Fruit fly (Drosophila melanogaster) whole organism, embryonic: ENCODE results near the gene GluProRS.
A peak's percentile ranks its signal among the peaks of the same experiment; 100 is the strongest.

ENCODE experiments used
- C15 ChIP-seq: fragments of 200-800 bp; sonication (Bioruptor generic); IDR thresholded peaks from 3 replicates; pipeline ENCODE4 v1.3.6; 2022; ENCODE audit warnings: missing biosample characterization, missing genetic modification characterization
- CG10274 ChIP-seq: fragments of 200-800 bp; sonication (Bioruptor generic); optimal IDR thresholded peaks from 3 replicates; lab custom pipeline; 2017; ENCODE audit warnings: missing biosample characterization, mild to moderate bottlenecking, missing genetic modification characterization
- CG11456 ChIP-seq: fragments of 200-800 bp; sonication (Bioruptor generic); IDR thresholded peaks from 3 replicates; pipeline ENCODE4 v1.3.6; 2022; ENCODE audit warnings: missing biosample characterization, missing genetic modification characterization
- CG11695 ChIP-seq: fragments of 200-800 bp; sonication (Bioruptor generic); IDR thresholded peaks from 3 replicates; pipeline ENCODE4 v1.3.6; 2022; ENCODE audit warnings: missing biosample characterization, missing genetic modification characterization
- CG12391 ChIP-seq: fragments of 200-800 bp; sonication (Bioruptor generic); optimal IDR thresholded peaks from 3 replicates; lab custom pipeline; 2018; ENCODE audit warnings: missing biosample characterization, mild to moderate bottlenecking, missing genetic modification characterization, moderate library complexity
- CG13287 ChIP-seq: fragments of 200-800 bp; sonication (Bioruptor generic); IDR thresholded peaks from 2 replicates; pipeline ENCODE4 v1.3.6; 2022; ENCODE audit warnings: missing biosample characterization, missing genetic modification characterization; ENCODE audit not compliant: partially characterized antibody
- CG1529 ChIP-seq: fragments of 200-800 bp; sonication (Bioruptor generic); optimal IDR thresholded peaks from 3 replicates; lab custom pipeline; 2018; ENCODE audit warnings: missing biosample characterization, missing genetic modification characterization
- CG17829 ChIP-seq: fragments of 200-800 bp; optimal IDR thresholded peaks from 2 replicates; lab custom pipeline; 2019; ENCODE audit warnings: missing biosample characterization, mild to moderate bottlenecking, missing genetic modification characterization, moderate library complexity
- CG18262 ChIP-seq: fragments of 200-800 bp; optimal IDR thresholded peaks from 3 replicates; lab custom pipeline; 2019; ENCODE audit warnings: missing biosample characterization, mild to moderate bottlenecking, missing genetic modification characterization, moderate library complexity
- CG30020 ChIP-seq: fragments of 200-800 bp; optimal IDR thresholded peaks from 2 replicates; lab custom pipeline; 2019; ENCODE audit warnings: missing biosample characterization, mild to moderate bottlenecking, missing genetic modification characterization, moderate library complexity
- CG31388 ChIP-seq: fragments of 200-800 bp; sonication (Bioruptor generic); optimal IDR thresholded peaks from 2 replicates; lab custom pipeline; 2016; ENCODE audit warnings: missing biosample characterization, missing genetic modification characterization
- CG43689 ChIP-seq: fragments of 200-800 bp; sonication (Bioruptor generic); IDR thresholded peaks from 2 replicates; pipeline ENCODE4 v1.3.6; 2022; ENCODE audit warnings: missing biosample characterization, missing genetic modification characterization
- CG4854 ChIP-seq: fragments of 200-800 bp; sonication (Bioruptor generic); optimal IDR thresholded peaks from 2 replicates; lab custom pipeline; 2016; ENCODE audit warnings: missing biosample characterization, missing genetic modification characterization, inconsistent platforms
- CG5953 ChIP-seq: fragments of 200-800 bp; sonication (Bioruptor generic); IDR thresholded peaks from 2 replicates; pipeline ENCODE4 v1.3.6; 2022; ENCODE audit warnings: missing biosample characterization, missing genetic modification characterization
- CG6175 ChIP-seq: fragments of 200-800 bp; sonication (Bioruptor generic); IDR thresholded peaks from 3 replicates; pipeline ENCODE4 v1.3.6; 2022; ENCODE audit warnings: missing biosample characterization, missing genetic modification characterization
- CG7839 ChIP-seq: fragments of 200-800 bp; sonication (Bioruptor generic); optimal IDR thresholded peaks from 3 replicates; lab custom pipeline; 2018; ENCODE audit warnings: missing biosample characterization, mild to moderate bottlenecking, missing genetic modification characterization, moderate library complexity
- CG7963 ChIP-seq: fragments of 200-800 bp; sonication (Bioruptor generic); IDR thresholded peaks from 3 replicates; pipeline ENCODE4 v1.3.6; 2022; ENCODE audit warnings: missing biosample characterization, missing genetic modification characterization; ENCODE audit not compliant: partially characterized antibody
- CG8281 ChIP-seq: fragments of 200-800 bp; sonication (Bioruptor generic); optimal IDR thresholded peaks from 2 replicates; lab custom pipeline; 2018; ENCODE audit warnings: missing biosample characterization, mild to moderate bottlenecking, missing genetic modification characterization, moderate library complexity
- CG9609 ChIP-seq: fragments of 200-800 bp; sonication (Bioruptor generic); optimal IDR thresholded peaks from 3 replicates; lab custom pipeline; 2016; ENCODE audit warnings: missing biosample characterization, missing genetic modification characterization
- CG9817 ChIP-seq: fragments of 200-800 bp; sonication (Bioruptor generic); optimal IDR thresholded peaks from 2 replicates; lab custom pipeline; 2018; ENCODE audit warnings: missing biosample characterization, mild to moderate bottlenecking, missing genetic modification characterization, moderate library complexity
- CrebB ChIP-seq: fragments of 200-800 bp; sonication (Bioruptor generic); optimal IDR thresholded peaks from 3 replicates; lab custom pipeline; 2018; ENCODE audit warnings: missing biosample characterization, mild to moderate bottlenecking, missing genetic modification characterization
- Drgx ChIP-seq: fragments of 200-800 bp; sonication (Bioruptor generic); IDR thresholded peaks from 2 replicates; pipeline ENCODE4 v1.3.6; 2022; ENCODE audit warnings: missing biosample characterization, missing genetic modification characterization
- E2f1 ChIP-seq: fragments of 200-800 bp; sonication (Bioruptor generic); IDR thresholded peaks from 2 replicates; pipeline ENCODE4 v1.3.6; 2022; ENCODE audit warnings: missing biosample characterization, missing genetic modification characterization
- Fer3 ChIP-seq: fragments of 200-800 bp; sonication (Bioruptor generic); optimal IDR thresholded peaks from 2 replicates; lab custom pipeline; 2018; ENCODE audit warnings: missing biosample characterization, mild to moderate bottlenecking, missing genetic modification characterization, moderate library complexity
- GATAe ChIP-seq: fragments of 200-800 bp; sonication (Bioruptor generic); conservative IDR thresholded peaks from 2 replicates; pipeline ENCODE4 v1.3.6; 2022; ENCODE audit warnings: missing biosample characterization, missing genetic modification characterization
- HLH54F ChIP-seq: fragments of 200-800 bp; sonication (Bioruptor generic); optimal IDR thresholded peaks from 3 replicates; lab custom pipeline; 2016; ENCODE audit warnings: missing biosample characterization, missing genetic modification characterization
- Lhr ChIP-seq: fragments of 200-800 bp; sonication (Bioruptor generic); optimal IDR thresholded peaks from 3 replicates; lab custom pipeline; 2017; ENCODE audit warnings: mild to moderate bottlenecking, missing biosample characterization, missing genetic modification reagents, missing genetic modification characterization
- Mad ChIP-seq: fragments of 200-800 bp; sonication (Bioruptor generic); optimal IDR thresholded peaks from 2 replicates; lab custom pipeline; 2016; ENCODE audit warnings: missing biosample characterization, missing genetic modification characterization
- Nf-YC ChIP-seq: fragments of 200-800 bp; optimal IDR thresholded peaks from 3 replicates; lab custom pipeline; 2019; ENCODE audit warnings: missing biosample characterization, mild to moderate bottlenecking, missing genetic modification characterization, moderate library complexity
- Opbp ChIP-seq: fragments of 200-800 bp; sonication (Bioruptor generic); IDR thresholded peaks from 3 replicates; pipeline ENCODE4 v1.3.6; 2022; ENCODE audit warnings: missing biosample characterization, missing genetic modification characterization; ENCODE audit not compliant: partially characterized antibody
- Optix ChIP-seq: fragments of 200-800 bp; sonication (Bioruptor generic); IDR thresholded peaks from 3 replicates; pipeline ENCODE4 v1.3.6; 2022; ENCODE audit warnings: missing biosample characterization, missing genetic modification characterization
- PHDP ChIP-seq: fragments of 200-800 bp; sonication (Bioruptor generic); optimal IDR thresholded peaks from 3 replicates; lab custom pipeline; 2018; ENCODE audit warnings: missing biosample characterization, mild to moderate bottlenecking, missing genetic modification characterization, moderate library complexity
- Pdp1 ChIP-seq, 2 experiments: fragments of 200-800 bp; sonication (Bioruptor generic); optimal IDR thresholded peaks; 3 replicates each; lab custom pipeline; 2016; ENCODE audit warnings: missing biosample characterization in 2 of 2, missing genetic modification characterization in 2 of 2, mild to moderate bottlenecking in 1 of 2, moderate library complexity in 1 of 2
- Sox102F ChIP-seq: fragments of 200-800 bp; sonication (Bioruptor generic); optimal IDR thresholded peaks from 2 replicates; lab custom pipeline; 2018; ENCODE audit warnings: missing biosample characterization, mild to moderate bottlenecking, missing genetic modification characterization, moderate library complexity
- aop ChIP-seq: fragments of 200-800 bp; sonication (Bioruptor generic); IDR thresholded peaks from 2 replicates; pipeline ENCODE4 v1.3.6; 2022; ENCODE audit warnings: missing biosample characterization, missing genetic modification characterization
- ap ChIP-seq: fragments of 200-800 bp; sonication (Bioruptor generic); IDR thresholded peaks from 2 replicates; pipeline ENCODE4 v1.3.6; 2022; ENCODE audit warnings: missing biosample characterization, missing genetic modification characterization
- dmrt11E ChIP-seq: fragments of 200-800 bp; sonication (Bioruptor generic); optimal IDR thresholded peaks from 3 replicates; lab custom pipeline; 2018; ENCODE audit warnings: missing biosample characterization, mild to moderate bottlenecking, missing genetic modification characterization, moderate library complexity
- eyg ChIP-seq: fragments of 200-800 bp; sonication (Bioruptor generic); optimal IDR thresholded peaks from 3 replicates; lab custom pipeline; 2016; ENCODE audit warnings: missing biosample characterization, missing genetic modification characterization
- gem ChIP-seq: fragments of 200-800 bp; sonication (Bioruptor generic); optimal IDR thresholded peaks from 2 replicates; lab custom pipeline; 2019; ENCODE audit warnings: missing biosample characterization, mild to moderate bottlenecking, missing genetic modification characterization, moderate library complexity
- gt ChIP-seq: fragments of 200-800 bp; sonication (Bioruptor generic); IDR thresholded peaks from 2 replicates; pipeline ENCODE4 v1.3.6; 2022; ENCODE audit warnings: missing biosample characterization, missing genetic modification characterization
- klu ChIP-seq: fragments of 200-800 bp; sonication (Bioruptor generic); IDR thresholded peaks from 2 replicates; pipeline ENCODE4 v1.3.6; 2022; ENCODE audit warnings: missing biosample characterization, missing genetic modification characterization
- lov ChIP-seq, 2 experiments: fragments of 200-800 bp in 1 of 2; fragments of >200 bp in 1 of 2; sonication (Bioruptor generic) in 1 of 2; IDR thresholded peaks in 1 of 2; optimal IDR thresholded peaks in 1 of 2; 2 replicates in 1 of 2; 3 replicates in 1 of 2; pipeline versions ENCODE4 v1.3.6 to Lab custom; 2017 to 2022; ENCODE audit warnings: missing biosample characterization in 1 of 2, missing genetic modification characterization in 1 of 2
- ranshi ChIP-seq: fragments of 200-800 bp; sonication (Bioruptor generic); IDR thresholded peaks from 2 replicates; pipeline ENCODE4 v1.3.6; 2022; ENCODE audit warnings: missing biosample characterization, missing genetic modification characterization
- trh ChIP-seq: fragments of 200-800 bp; sonication (Bioruptor generic); optimal IDR thresholded peaks from 2 replicates; lab custom pipeline; 2016; ENCODE audit warnings: missing biosample characterization, missing genetic modification characterization
- tx ChIP-seq: fragments of 200-800 bp; sonication (Bioruptor generic); optimal IDR thresholded peaks from 2 replicates; lab custom pipeline; 2016; ENCODE audit warnings: missing biosample characterization, missing genetic modification characterization
- unpg ChIP-seq: fragments of 200-800 bp; sonication (Bioruptor generic); optimal IDR thresholded peaks from 3 replicates; lab custom pipeline; 2018; ENCODE audit warnings: missing biosample characterization, mild to moderate bottlenecking, missing genetic modification characterization, moderate library complexity
- wor ChIP-seq: fragments of 200-800 bp; sonication (Bioruptor generic); IDR thresholded peaks from 2 replicates; pipeline ENCODE4 v1.3.6; 2022; ENCODE audit warnings: missing biosample characterization, missing genetic modification characterization

The GluProRS gene

dm6 chr3R:23933684-23934575 lies 24.3 kb downstream of the GluProRS start, which contains the start of gene CG5854 (continued):
- peak; percentile 32; the same call in 1 of the 2 replicates for TF ChIP-seq CG13287 (GFP tag; lab: Robert Waterston, UW)
- TF ChIP-seq CG7963 = no peak
- TF ChIP-seq PHDP (tag; lab: Kevin White, UChicago) = peak; percentile 77
- 0 out of 3 replicates have a peak, but pooled peaks have one; percentile 6 for TF ChIP-seq Opbp
- peak; percentile 4 for TF ChIP-seq Nf-YC (tag; lab: Kevin White, UChicago)
- peak; percentile 75 for TF ChIP-seq ranshi (GFP tag; lab: Robert Waterston, UW)
- peak; percentile 98 for TF ChIP-seq Drgx (GFP tag; lab: Robert Waterston, UW)
- TF ChIP-seq lov (optimal IDR thresholded peaks at IDR 0.05; lab: Kevin White, UChicago) = no peak
- peak; percentile 88 for TF ChIP-seq lov (GFP tag; IDR thresholded peaks at IDR 0.05; lab: Robert Waterston, UW)
- no peak for TF ChIP-seq CG31388
- peak; percentile 81 for TF ChIP-seq CG11695 (GFP tag; lab: Robert Waterston, UW)
- TF ChIP-seq Sox102F (GFP tag; lab: Kevin White, UChicago) = peak; percentile 86
- TF ChIP-seq GATAe (GFP tag; lab: Robert Waterston, UW) = no peak
- TF ChIP-seq eyg (GFP tag; lab: Kevin White, UChicago) = peak; percentile 35
- TF ChIP-seq gt (GFP tag; lab: Robert Waterston, UW) = peak; percentile 41; the same call in 1 of the 2 replicates
- no peak for TF ChIP-seq klu
- peak; percentile 77 for TF ChIP-seq CG11456
- TF ChIP-seq Fer3 (tag; lab: Kevin White, UChicago) = peak; percentile 73
- TF ChIP-seq CG9817 (tag; lab: Kevin White, UChicago) = peak; percentile 11
- TF ChIP-seq E2f1 = peak; percentile 53; the same call in 1 of the 2 replicates
- peak; percentile 45 for TF ChIP-seq CG10274
- TF ChIP-seq dmrt11E (tag; lab: Kevin White, UChicago) = peak; percentile 76
- TF ChIP-seq Lhr = peak; percentile 55
- TF ChIP-seq CG12391 (tag; lab: Kevin White, UChicago) = peak; percentile 70
- TF ChIP-seq unpg (GFP tag; lab: Kevin White, UChicago) = peak; percentile 87
- peak; percentile 48 for TF ChIP-seq wor (GFP tag; lab: Robert Waterston, UW)
- TF ChIP-seq Pdp1 (GFP tag; optimal IDR thresholded peaks at IDR 0.05; lab: Kevin White, UChicago) = peak; percentile 58 to 71
- peak; percentile 36 for TF ChIP-seq CG8281
- TF ChIP-seq CG5953 (GFP tag; lab: Robert Waterston, UW) = 0 out of 2 replicates have a peak, but pooled peaks have one; percentile 48
- TF ChIP-seq CG17829 (tag; lab: Kevin White, UChicago) = peak; percentile 59
- TF ChIP-seq CG7839 (tag; lab: Kevin White, UChicago) = peak; percentile 70
- TF ChIP-seq CrebB (tag; lab: Kevin White, UChicago) = no peak
- peak; percentile 67; the same call in 2 of the 3 replicates for TF ChIP-seq Optix (GFP tag; lab: Robert Waterston, UW)
- TF ChIP-seq CG30020 (tag; lab: Kevin White, UChicago) = peak; percentile 5
- peak; percentile 38 for TF ChIP-seq HLH54F (GFP tag; lab: Kevin White, UChicago)
- TF ChIP-seq CG4854 (GFP tag; lab: Kevin White, UChicago) = no peak
- peak; percentile 75 for TF ChIP-seq ap
- TF ChIP-seq CG1529 (GFP tag; lab: Kevin White, UChicago) = peak; percentile 77
- no peak for TF ChIP-seq CG6175 (GFP tag; lab: Robert Waterston, UW)
- peak; percentile 80 for TF ChIP-seq CG18262 (tag; lab: Kevin White, UChicago)
- peak; percentile 50; the same call in 1 of the 2 replicates for TF ChIP-seq aop (GFP tag; lab: Robert Waterston, UW)
- TF ChIP-seq CG9609 (GFP tag; lab: Kevin White, UChicago) = peak; percentile 61
- TF ChIP-seq tx = peak; percentile 64
- peak; percentile 18 for TF ChIP-seq trh (GFP tag; lab: Kevin White, UChicago)
- TF ChIP-seq C15 (GFP tag; lab: Robert Waterston, UW) = 0 out of 3 replicates have a peak, but pooled peaks have one; percentile 58
- TF ChIP-seq Mad (GFP tag; lab: Kevin White, UChicago) = peak; percentile 68
- TF ChIP-seq gem (tag; lab: Kevin White, UChicago) = peak; percentile 79
- TF ChIP-seq CG43689 (GFP tag; lab: Robert Waterston, UW) = peak; percentile 55; the same call in 1 of the 2 replicates
